Fruit fly (Drosophila melanogaster) whole organism, embryonic: ENCODE data around the gene alpha-Est1.
A peak's percentile ranks its signal among the peaks of the same experiment; 100 is the strongest.

Experiments used
- B-H2 ChIP-seq: fragments of 200-800 bp; sonication (Bioruptor generic); optimal IDR thresholded peaks from 2 replicates; lab custom pipeline; 2018; ENCODE audit warnings: missing biosample characterization, mild to moderate bottlenecking, missing genetic modification characterization
- Blimp-1 ChIP-seq: fragments of 200-800 bp; sonication (Bioruptor generic); optimal IDR thresholded peaks from 3 replicates; lab custom pipeline; 2018; ENCODE audit warnings: missing biosample characterization, missing genetic modification characterization, mild to moderate bottlenecking, moderate library complexity, missing genetic modification reagents
- BtbVII ChIP-seq: fragments of 200-800 bp; sonication (Bioruptor generic); optimal IDR thresholded peaks from 3 replicates; lab custom pipeline; 2017; ENCODE audit warnings: missing biosample characterization, mild to moderate bottlenecking, missing genetic modification characterization
- CG10147 ChIP-seq: fragments of 200-800 bp; sonication (Bioruptor generic); optimal IDR thresholded peaks from 2 replicates; lab custom pipeline; 2019; ENCODE audit warnings: missing biosample characterization, mild to moderate bottlenecking, missing genetic modification characterization, moderate library complexity
- CG10654 ChIP-seq: fragments of 200-800 bp; sonication (Bioruptor generic); optimal IDR thresholded peaks from 2 replicates; lab custom pipeline; 2016; ENCODE audit warnings: missing biosample characterization, missing genetic modification characterization
- CG11398 ChIP-seq: fragments of 200-800 bp; sonication (Bioruptor generic); optimal IDR thresholded peaks from 2 replicates; lab custom pipeline; 2016; ENCODE audit warnings: missing biosample characterization, missing genetic modification characterization
- CG11456 ChIP-seq: fragments of 200-800 bp; sonication (Bioruptor generic); IDR thresholded peaks from 3 replicates; pipeline ENCODE4 v1.3.6; 2022; ENCODE audit warnings: missing biosample characterization, missing genetic modification characterization
- CG11504 ChIP-seq: fragments of 200-800 bp; sonication (Bioruptor generic); optimal IDR thresholded peaks from 3 replicates; lab custom pipeline; 2019; ENCODE audit warnings: missing biosample characterization, mild to moderate bottlenecking, missing genetic modification characterization, moderate library complexity
- CG12299 ChIP-seq: fragments of 200-800 bp; sonication (Bioruptor generic); optimal IDR thresholded peaks from 2 replicates; lab custom pipeline; 2018; ENCODE audit warnings: missing biosample characterization, mild to moderate bottlenecking, missing genetic modification characterization
- CG14050 ChIP-seq: fragments of 200-800 bp; sonication (Bioruptor generic); IDR thresholded peaks from 3 replicates; pipeline ENCODE4 v1.3.6; 2022; ENCODE audit warnings: missing biosample characterization, missing genetic modification characterization
- CG16813 ChIP-seq: fragments of 200-800 bp; sonication (Bioruptor generic); IDR thresholded peaks from 3 replicates; pipeline ENCODE4 v1.3.6; 2022; ENCODE audit warnings: missing biosample characterization, missing genetic modification characterization; ENCODE audit not compliant: partially characterized antibody
- CG17359 ChIP-seq: fragments of 200-800 bp; sonication (Bioruptor generic); optimal IDR thresholded peaks from 3 replicates; lab custom pipeline; 2018; ENCODE audit warnings: missing biosample characterization, mild to moderate bottlenecking, missing genetic modification characterization, moderate library complexity
- CG2678 ChIP-seq: fragments of 200-800 bp; sonication (Bioruptor generic); optimal IDR thresholded peaks from 3 replicates; lab custom pipeline; 2019; ENCODE audit warnings: missing biosample characterization, mild to moderate bottlenecking, missing genetic modification characterization, moderate library complexity
- CG31441 ChIP-seq: fragments of 200-800 bp; sonication (Bioruptor generic); IDR thresholded peaks from 2 replicates; pipeline ENCODE4 v1.3.6; 2022; ENCODE audit warnings: missing biosample characterization, missing genetic modification characterization
- CG32532 ChIP-seq: fragments of 200-800 bp; sonication (Bioruptor generic); IDR thresholded peaks from 2 replicates; pipeline ENCODE4 v1.3.6; 2022; ENCODE audit warnings: missing biosample characterization, missing genetic modification characterization
- CG3281 ChIP-seq: fragments of 200-800 bp; sonication (Bioruptor generic); optimal IDR thresholded peaks from 3 replicates; lab custom pipeline; 2017; ENCODE audit warnings: missing biosample characterization, mild to moderate bottlenecking, missing genetic modification characterization
- CG3726 ChIP-seq: fragments of 200-800 bp; sonication (Bioruptor generic); IDR thresholded peaks from 3 replicates; pipeline ENCODE4, ENCODE4 v1.3.6; 2022; ENCODE audit warnings: missing biosample characterization, missing genetic modification characterization
- CG4617 ChIP-seq: fragments of 200-800 bp; sonication (Bioruptor generic); optimal IDR thresholded peaks from 3 replicates; lab custom pipeline; 2016; ENCODE audit warnings: missing biosample characterization, missing genetic modification characterization, borderline replicate concordance
- CG7839 ChIP-seq: fragments of 200-800 bp; sonication (Bioruptor generic); optimal IDR thresholded peaks from 3 replicates; lab custom pipeline; 2018; ENCODE audit warnings: missing biosample characterization, mild to moderate bottlenecking, missing genetic modification characterization, moderate library complexity
- CG7928 ChIP-seq: fragments of 200-800 bp; sonication (Bioruptor generic); optimal IDR thresholded peaks from 2 replicates; lab custom pipeline; 2017; ENCODE audit warnings: missing biosample characterization, mild to moderate bottlenecking, missing genetic modification characterization
- CG8089 ChIP-seq: fragments of 200-800 bp; sonication (Bioruptor generic); optimal IDR thresholded peaks from 3 replicates; lab custom pipeline; 2016; ENCODE audit warnings: missing biosample characterization, missing genetic modification characterization
- CG9797 ChIP-seq: fragments of 200-800 bp; sonication (Bioruptor generic); optimal IDR thresholded peaks from 3 replicates; lab custom pipeline; 2018; ENCODE audit warnings: missing biosample characterization, mild to moderate bottlenecking, missing genetic modification characterization
- CG9817 ChIP-seq: fragments of 200-800 bp; sonication (Bioruptor generic); optimal IDR thresholded peaks from 2 replicates; lab custom pipeline; 2018; ENCODE audit warnings: missing biosample characterization, mild to moderate bottlenecking, missing genetic modification characterization, moderate library complexity
- CoRest ChIP-seq: fragments of 200-800 bp; sonication (Bioruptor generic); optimal IDR thresholded peaks from 3 replicates; lab custom pipeline; 2018; ENCODE audit warnings: missing biosample characterization, mild to moderate bottlenecking, missing genetic modification characterization, moderate library complexity
- Doc2 ChIP-seq: fragments of 200-800 bp; sonication (Bioruptor generic); IDR thresholded peaks from 2 replicates; pipeline ENCODE4 v1.3.6; 2022; ENCODE audit warnings: missing biosample characterization, missing genetic modification characterization
- E2f1 ChIP-seq: fragments of 200-800 bp; sonication (Bioruptor generic); IDR thresholded peaks from 2 replicates; pipeline ENCODE4 v1.3.6; 2022; ENCODE audit warnings: missing biosample characterization, missing genetic modification characterization
- Fer2 ChIP-seq: fragments of 200-800 bp; sonication (Bioruptor generic); optimal IDR thresholded peaks from 2 replicates; lab custom pipeline; 2018; ENCODE audit warnings: missing biosample characterization, mild to moderate bottlenecking, missing genetic modification characterization, moderate library complexity
- H15 ChIP-seq: fragments of 200-800 bp; sonication (Bioruptor generic); IDR thresholded peaks from 3 replicates; pipeline ENCODE4 v1.3.6; 2022; ENCODE audit warnings: missing biosample characterization, missing genetic modification characterization
- HLH4C ChIP-seq: fragments of 200-800 bp; sonication (Bioruptor generic); IDR thresholded peaks from 3 replicates; pipeline ENCODE4 v1.3.6; 2022; ENCODE audit warnings: missing biosample characterization, missing genetic modification characterization; ENCODE audit not compliant: partially characterized antibody
- HLHmδ ChIP-seq: fragments of 200-800 bp; sonication (Bioruptor generic); optimal IDR thresholded peaks from 2 replicates; lab custom pipeline; 2018; ENCODE audit warnings: missing biosample characterization, mild to moderate bottlenecking, missing genetic modification characterization, moderate library complexity
- Hr3 ChIP-seq: fragments of 200-800 bp; sonication (Bioruptor generic); optimal IDR thresholded peaks from 3 replicates; lab custom pipeline; 2016; ENCODE audit warnings: missing biosample characterization, missing genetic modification characterization
- Hr51 ChIP-seq, 2 experiments: fragments of 200-800 bp; sonication (Bioruptor generic); optimal IDR thresholded peaks; 2 replicates in 1 of 2; 3 replicates in 1 of 2; lab custom pipeline; 2016 to 2018; ENCODE audit warnings: missing biosample characterization in 2 of 2, missing genetic modification characterization in 2 of 2, mild to moderate bottlenecking in 1 of 2, moderate library complexity in 1 of 2
- Oli ChIP-seq: fragments of 200-800 bp; sonication (Bioruptor generic); optimal IDR thresholded peaks from 2 replicates; lab custom pipeline; 2018; ENCODE audit warnings: missing biosample characterization, mild to moderate bottlenecking, missing genetic modification characterization, moderate library complexity
- caup ChIP-seq: fragments of 200-800 bp; sonication (Bioruptor generic); optimal IDR thresholded peaks from 3 replicates; lab custom pipeline; 2017; ENCODE audit warnings: missing biosample characterization, mild to moderate bottlenecking, missing genetic modification characterization, moderate library complexity; ENCODE audit not compliant: severe bottlenecking
- cwo ChIP-seq: fragments of 200-800 bp; sonication (Bioruptor generic); optimal IDR thresholded peaks from 3 replicates; lab custom pipeline; 2017; ENCODE audit warnings: missing biosample characterization, missing genetic modification characterization, mild to moderate bottlenecking, moderate library complexity, missing genetic modification reagents
- dysf ChIP-seq: fragments of 200-800 bp; sonication (Bioruptor generic); IDR thresholded peaks from 3 replicates; pipeline ENCODE4 v1.3.6; 2022; ENCODE audit warnings: missing biosample characterization, missing genetic modification characterization
- eve ChIP-seq, 2 experiments: fragments of >200 bp; optimal IDR thresholded peaks; 2 replicates each; lab custom pipeline; 2017; ENCODE audit warnings: missing biosample characterization in 2 of 2, missing genetic modification characterization in 2 of 2
- fd96Cb ChIP-seq: fragments of 200-800 bp; sonication (Bioruptor generic); optimal IDR thresholded peaks from 2 replicates; lab custom pipeline; 2018; ENCODE audit warnings: missing biosample characterization, mild to moderate bottlenecking, missing genetic modification characterization, moderate library complexity
- ind ChIP-seq: fragments of 200-800 bp; sonication (Bioruptor generic); optimal IDR thresholded peaks from 3 replicates; lab custom pipeline; 2016; ENCODE audit warnings: missing biosample characterization, missing genetic modification characterization
- lmd ChIP-seq: fragments of 200-800 bp; sonication (Bioruptor generic); IDR thresholded peaks from 2 replicates; pipeline ENCODE4 v1.3.6; 2022; ENCODE audit warnings: missing biosample characterization, missing genetic modification characterization
- org-1 ChIP-seq: fragments of 200-800 bp; sonication (Bioruptor generic); optimal IDR thresholded peaks from 2 replicates; lab custom pipeline; 2017; ENCODE audit warnings: missing biosample characterization, missing genetic modification characterization
- pho ChIP-seq: fragments of 200-800 bp; sonication (Bioruptor generic); optimal IDR thresholded peaks from 2 replicates; lab custom pipeline; 2016; ENCODE audit warnings: missing biosample characterization, missing genetic modification characterization
- pita ChIP-seq: fragments of 200-800 bp; sonication (Bioruptor generic); optimal IDR thresholded peaks from 2 replicates; lab custom pipeline; 2017; ENCODE audit warnings: missing biosample characterization, mild to moderate bottlenecking, missing genetic modification characterization
- prd ChIP-seq, 3 experiments: fragments of >200 bp in 2 of 3; fragments of 200-800 bp in 1 of 3; sonication (Bioruptor generic) in 1 of 3; optimal IDR thresholded peaks in 2 of 3; IDR thresholded peaks in 1 of 3; 2 replicates in 2 of 3; 3 replicates in 1 of 3; pipeline versions ENCODE4 v1.3.6 to Lab custom; 2017 to 2022; ENCODE audit warnings: missing biosample characterization in 1 of 3, missing genetic modification characterization in 1 of 3
- sisA ChIP-seq: fragments of 200-800 bp; sonication (Bioruptor generic); IDR thresholded peaks from 2 replicates; pipeline ENCODE4 v1.3.6; 2022; ENCODE audit warnings: missing biosample characterization, missing genetic modification characterization
- sr ChIP-seq: fragments of 200-800 bp; sonication (Bioruptor generic); IDR thresholded peaks from 3 replicates; pipeline ENCODE4 v1.3.6; 2022; ENCODE audit warnings: missing biosample characterization, missing genetic modification characterization
- stwl ChIP-seq: fragments of 200-800 bp; sonication (Bioruptor generic); optimal IDR thresholded peaks from 3 replicates; lab custom pipeline; 2018; ENCODE audit warnings: missing biosample characterization, mild to moderate bottlenecking, missing genetic modification characterization, moderate library complexity
- tap ChIP-seq: fragments of 200-800 bp; optimal IDR thresholded peaks from 3 replicates; lab custom pipeline; 2019; ENCODE audit warnings: missing biosample characterization, mild to moderate bottlenecking, missing genetic modification characterization, moderate library complexity
- toy ChIP-seq: fragments of 200-800 bp; sonication (Bioruptor generic); IDR thresholded peaks from 2 replicates; pipeline ENCODE4 v1.3.6; 2022; ENCODE audit warnings: missing biosample characterization, missing genetic modification characterization

The alpha-Est1 gene

DNA sequence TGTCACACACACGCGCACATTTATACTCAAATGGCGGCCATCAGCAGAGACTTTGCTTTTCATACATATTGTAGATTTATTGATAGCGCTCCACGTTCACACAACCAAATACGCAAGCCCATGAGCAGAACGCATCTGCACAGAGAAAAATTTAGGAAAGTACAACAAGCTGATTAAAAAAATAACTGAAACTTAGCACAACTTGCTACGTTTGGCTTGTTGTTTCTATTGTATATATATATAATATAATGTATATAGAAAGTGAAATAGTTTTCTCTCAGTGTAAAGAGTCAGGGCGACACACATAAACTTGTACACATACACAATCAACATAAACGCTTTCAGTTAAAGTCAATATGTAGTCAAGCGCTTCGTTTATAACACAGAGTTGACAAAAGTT lies 42.3 kb upstream of the alpha-Est1 start:
- TF ChIP-seq CG11456 (GFP tag; lab: Robert Waterston, UW): 0 out of 3 replicates have a peak, but pooled peaks have one; percentile 10
- TF ChIP-seq CG32532 (GFP tag; lab: Robert Waterston, UW): peak; percentile 41; the same call in 1 of the 2 replicates
- no peak for TF ChIP-seq stwl (tag; lab: Kevin White, UChicago)
- TF ChIP-seq Hr3: peak; percentile 10
- TF ChIP-seq BtbVII (GFP tag; lab: Kevin White, UChicago): peak; percentile 14
- TF ChIP-seq H15: peak; percentile 22; the same call in 1 of the 3 replicates
- TF ChIP-seq E2f1 (GFP tag; lab: Robert Waterston, UW): 0 out of 2 replicates have a peak, but pooled peaks have one; percentile 31
- TF ChIP-seq CG11504 (tag; lab: Kevin White, UChicago): peak; percentile 67
- TF ChIP-seq CG31441 (GFP tag; lab: Robert Waterston, UW): peak; percentile 43
- no peak for TF ChIP-seq B-H2
- TF ChIP-seq CoRest (tag; lab: Kevin White, UChicago): peak; percentile 38
- no peak for TF ChIP-seq CG11398 (GFP tag; lab: Kevin White, UChicago)
- TF ChIP-seq prd (optimal IDR thresholded peaks at IDR 0.05; lab: Kevin White, UChicago): no peak
- TF ChIP-seq prd (GFP tag; IDR thresholded peaks at IDR 0.05; lab: Robert Waterston, UW): peak; percentile 49; the same call in 1 of the 3 replicates
- TF ChIP-seq CG10654: no peak
- peak; percentile 37; the same call in 2 of the 3 replicates for TF ChIP-seq CG14050 (GFP tag; lab: Robert Waterston, UW)
- TF ChIP-seq eve (GFP tag; optimal IDR thresholded peaks at IDR 0.05; lab: Kevin White, UChicago): no peak
- TF ChIP-seq org-1: peak; percentile 17
- 0 out of 2 replicates have a peak, but pooled peaks have one; percentile 8 for TF ChIP-seq toy (GFP tag; lab: Robert Waterston, UW)
- no peak for TF ChIP-seq CG12299 (tag; lab: Kevin White, UChicago)
- TF ChIP-seq Fer2 (tag; lab: Kevin White, UChicago): peak; percentile 2
- TF ChIP-seq CG4617 (GFP tag; lab: Kevin White, UChicago): no peak
- TF ChIP-seq tap: peak; percentile 27
- no peak for TF ChIP-seq CG7928 (GFP tag; lab: Kevin White, UChicago)
- TF ChIP-seq CG16813 (GFP tag; lab: Robert Waterston, UW): no peak
- peak; percentile 58 for TF ChIP-seq CG7839 (tag; lab: Kevin White, UChicago)
- TF ChIP-seq fd96Cb (tag; lab: Kevin White, UChicago): peak; percentile 49
- TF ChIP-seq pita (GFP tag; lab: Kevin White, UChicago): no peak
- TF ChIP-seq CG9797 (GFP tag; lab: Kevin White, UChicago): no peak
- TF ChIP-seq sr: no peak
- TF ChIP-seq Blimp-1 (GFP tag; lab: Kevin White, UChicago): peak; percentile 46
- peak; percentile 16 for TF ChIP-seq CG10147 (GFP tag; lab: Kevin White, UChicago)
- TF ChIP-seq Hr51 (GFP tag; optimal IDR thresholded peaks at IDR 0.05; lab: Kevin White, UChicago): peak in 1 of 2 experiments; percentile 62
- 0 out of 2 replicates have a peak, but pooled peaks have one; percentile 21 for TF ChIP-seq lmd (GFP tag; lab: Robert Waterston, UW)
- no peak for TF ChIP-seq CG8089 (GFP tag; lab: Kevin White, UChicago)
- 0 out of 2 replicates have a peak, but pooled peaks have one; percentile 25 for TF ChIP-seq sisA (GFP tag; lab: Robert Waterston, UW)
- TF ChIP-seq CG17359 (tag; lab: Kevin White, UChicago): peak; percentile 60
- TF ChIP-seq caup (GFP tag; lab: Kevin White, UChicago): peak; percentile 30
- no peak for TF ChIP-seq HLH4C (GFP tag; lab: Robert Waterston, UW)
- TF ChIP-seq CG3281: peak; percentile 28
- peak; percentile 45 for TF ChIP-seq CG9817 (tag; lab: Kevin White, UChicago)
- peak; percentile 14 for TF ChIP-seq cwo (GFP tag; lab: Kevin White, UChicago)
- no peak for TF ChIP-seq pho (GFP tag; lab: Kevin White, UChicago)
- TF ChIP-seq Doc2 (GFP tag; lab: Robert Waterston, UW): no peak
- no peak for TF ChIP-seq HLHmδ (GFP tag; lab: Kevin White, UChicago)
- TF ChIP-seq dysf (GFP tag; lab: Robert Waterston, UW): 0 out of 3 replicates have a peak, but pooled peaks have one; percentile 21
- peak; percentile 66 for TF ChIP-seq CG2678
- peak; percentile 51 for TF ChIP-seq Oli (tag; lab: Kevin White, UChicago)
- no peak for TF ChIP-seq CG3726 (GFP tag; lab: Robert Waterston, UW)
- peak; percentile 34 for TF ChIP-seq ind (GFP tag; lab: Kevin White, UChicago)
